Worm (Caenorhabditis elegans): ENCODE measurements around the gene lev-9.
A peak's percentile ranks its signal among the peaks of the same experiment; 100 is the strongest.

lev-9 gene

ce11 chrX:6338446-6338845, 46.9 kb upstream of the lev-9 start (continued):
- TF ChIP-seq zfp-2 (tag; optimal IDR thresholded peaks at IDR 0.05): no peak
- no peak for TF ChIP-seq tra-1 (GFP tag; IDR thresholded peaks at IDR 0.05)
- TF ChIP-seq nhr-11 (tag; optimal IDR thresholded peaks at IDR 0.05): no peak
- TF ChIP-seq dve-1 (tag; optimal IDR thresholded peaks at IDR 0.05; ENCODE audit: insufficient read depth): peak; percentile 96
- no peak for TF ChIP-seq lin-13 (GFP tag; optimal IDR thresholded peaks at IDR 0.05)
- no peak for TF ChIP-seq F49E8.2 (tag; optimal IDR thresholded peaks at IDR 0.05; ENCODE audit: borderline replicate concordance)
- peak; percentile 98 for TF ChIP-seq pqm-1 (tag; optimal IDR thresholded peaks at IDR 0.05)
- TF ChIP-seq F44E2.7 (GFP tag; IDR thresholded peaks at IDR 0.05): no peak
- no peak for TF ChIP-seq nhr-42 (GFP tag; IDR thresholded peaks at IDR 0.05)
- no peak for TF ChIP-seq lsy-2 (tag; optimal IDR thresholded peaks at IDR 0.05)
- TF ChIP-seq T20F7.1 (GFP tag; optimal IDR thresholded peaks at IDR 0.05): no peak
- TF ChIP-seq snpc-1.2 (GFP tag; IDR thresholded peaks at IDR 0.05): no peak
- no peak for TF ChIP-seq cey-2 (tag; optimal IDR thresholded peaks at IDR 0.05; ENCODE audit: borderline replicate concordance, insufficient read depth)
- TF ChIP-seq dmd-9 (GFP tag; IDR thresholded peaks at IDR 0.05): no peak
- TF ChIP-seq madf-9 (GFP tag; conservative IDR thresholded peaks at IDR 0.05): no peak
- peak in 1 of 2 experiments; percentile 29 for TF ChIP-seq daf-16 (GFP tag; optimal IDR thresholded peaks at IDR 0.05)
- TF ChIP-seq daf-16 (tag; optimal IDR thresholded peaks at IDR 0.05): peak; percentile 94
- TF ChIP-seq saeg-2 (GFP tag; IDR thresholded peaks at IDR 0.05): no peak
- TF ChIP-seq fos-1 (tag; optimal IDR thresholded peaks at IDR 0.05): no peak
- TF ChIP-seq php-3 (GFP tag; IDR thresholded peaks at IDR 0.05): peak; percentile 85
- no peak for TF ChIP-seq daf-8 (GFP tag; IDR thresholded peaks at IDR 0.05)
- no peak for TF ChIP-seq nhr-41 (GFP tag; IDR thresholded peaks at IDR 0.05)
- TF ChIP-seq fkh-10 (GFP tag; optimal IDR thresholded peaks at IDR 0.05): no peak
- TF ChIP-seq D1046.2 (GFP tag; IDR thresholded peaks at IDR 0.05): no peak
- TF ChIP-seq ztf-11 (tag; optimal IDR thresholded peaks at IDR 0.05): no peak
- no peak for TF ChIP-seq unc-39 (tag; optimal IDR thresholded peaks at IDR 0.05)
- TF ChIP-seq unc-130 (GFP tag; optimal IDR thresholded peaks at IDR 0.05): no peak
- no peak for TF ChIP-seq ceh-32 (tag; optimal IDR thresholded peaks at IDR 0.05; ENCODE audit: poor library complexity)
- TF ChIP-seq lir-3 (tag; optimal IDR thresholded peaks at IDR 0.05): no peak
- no peak for TF ChIP-seq lin-15B (tag; optimal IDR thresholded peaks at IDR 0.05)
- no peak for TF ChIP-seq spr-1 (tag; optimal IDR thresholded peaks at IDR 0.05)
- no peak for TF ChIP-seq mxl-2 (GFP tag; conservative IDR thresholded peaks at IDR 0.05)
- no peak for TF ChIP-seq R02D3.7 (tag; optimal IDR thresholded peaks at IDR 0.05)
- TF ChIP-seq nhr-102 (tag; optimal IDR thresholded peaks at IDR 0.05): peak; percentile 43
- no peak for TF ChIP-seq Y75B8A.6 (GFP tag; IDR thresholded peaks at IDR 0.05)
- TF ChIP-seq attf-4 (tag; optimal IDR thresholded peaks at IDR 0.05): no peak
- TF ChIP-seq mdl-1 (tag; optimal IDR thresholded peaks at IDR 0.05): no peak
- TF ChIP-seq spr-3 (GFP tag; optimal IDR thresholded peaks at IDR 0.05): no peak
- TF ChIP-seq daf-12 (tag; optimal IDR thresholded peaks at IDR 0.05): no peak
- no peak for TF ChIP-seq egl-27 (tag; optimal IDR thresholded peaks at IDR 0.05)
- TF ChIP-seq nhr-111 (GFP tag; optimal IDR thresholded peaks at IDR 0.05): no peak
- TF ChIP-seq hif-1 (tag; optimal IDR thresholded peaks at IDR 0.05): peak in 1 of 2 experiments; percentile 19
- no peak for TF ChIP-seq Y105C5A.15 (GFP tag; IDR thresholded peaks at IDR 0.05)
- no peak for TF ChIP-seq zip-11 (GFP tag; IDR thresholded peaks at IDR 0.05)
- peak; percentile 24 for TF ChIP-seq ztf-7 (tag; optimal IDR thresholded peaks at IDR 0.05)
- TF ChIP-seq ceh-28 (tag; optimal IDR thresholded peaks at IDR 0.05): no peak
- TF ChIP-seq zip-2 (tag; optimal IDR thresholded peaks at IDR 0.05): no peak
- no peak for TF ChIP-seq F26F4.8 (GFP tag; conservative IDR thresholded peaks at IDR 0.05)
- no peak for TF ChIP-seq skn-1 (tag; optimal IDR thresholded peaks at IDR 0.05)
- TF ChIP-seq lim-7 (GFP tag; IDR thresholded peaks at IDR 0.05): no peak
- TF ChIP-seq F10B5.3 (tag; optimal IDR thresholded peaks at IDR 0.05): no peak
- TF ChIP-seq madf-5 (GFP tag; IDR thresholded peaks at IDR 0.05): no peak
- TF ChIP-seq ZK337.2 (GFP tag; IDR thresholded peaks at IDR 0.05): no peak
